Worm (Caenorhabditis elegans) whole organism, midembryonic: ENCODE measurements around the gene K08D9.2.

Source experiments
- T22C8.4 ChIP-seq: fragments of 200-800 bp; sonication (Bioruptor generic); IDR thresholded peaks from 2 replicates; pipeline ENCODE4 v1.3.6; 2022; ENCODE audit warnings: missing genetic modification characterization, missing compliant biosample characterization
- cog-1 ChIP-seq: sonication (generic microtip); optimal IDR thresholded peaks from 2 replicates; lab custom pipeline; 2016; ENCODE audit warnings: missing genetic modification characterization, missing compliant biosample characterization
- flt-1 ChIP-seq: fragments of 200-800 bp; sonication (Bioruptor generic); IDR thresholded peaks from 2 replicates; pipeline ENCODE4 v1.3.6; 2022; ENCODE audit warnings: missing genetic modification characterization, missing compliant biosample characterization
- klf-2 ChIP-seq: fragments of 200-800 bp; sonication (Bioruptor generic); conservative IDR thresholded peaks from 2 replicates; pipeline ENCODE4 v1.3.6; 2022; ENCODE audit warnings: missing genetic modification reagents, missing genetic modification characterization, missing compliant biosample characterization
- med-1 ChIP-seq: sonication (generic microtip); optimal IDR thresholded peaks from 2 replicates; lab custom pipeline; 2017; ENCODE audit warnings: missing genetic modification characterization, mild to moderate bottlenecking, missing compliant biosample characterization, antibody characterized with exemption, missing genetic modification reagents; ENCODE audit not compliant: insufficient read depth
- ref-1 ChIP-seq: fragments of 200-800 bp; sonication (Bioruptor generic); conservative IDR thresholded peaks from 2 replicates; pipeline ENCODE4 v1.3.6; 2022; ENCODE audit warnings: missing genetic modification reagents, missing genetic modification characterization, missing compliant biosample characterization
- tab-1 ChIP-seq: fragments of 200-800 bp; sonication (Bioruptor generic); IDR thresholded peaks from 2 replicates; pipeline ENCODE4 v1.3.6; 2022; ENCODE audit warnings: missing genetic modification characterization, missing compliant biosample characterization
- ztf-23 ChIP-seq: fragments of 200-800 bp; sonication (Bioruptor generic); IDR thresholded peaks from 2 replicates; pipeline ENCODE4 v1.3.6; 2022; ENCODE audit warnings: missing genetic modification reagents, missing genetic modification characterization, missing compliant biosample characterization
- ztf-29 ChIP-seq: fragments of 200-800 bp; sonication (Bioruptor generic); IDR thresholded peaks from 2 replicates; pipeline ENCODE4 v1.3.6; 2022; ENCODE audit warnings: missing genetic modification reagents, missing genetic modification characterization, missing compliant biosample characterization

Gene K08D9.2

DNA sequence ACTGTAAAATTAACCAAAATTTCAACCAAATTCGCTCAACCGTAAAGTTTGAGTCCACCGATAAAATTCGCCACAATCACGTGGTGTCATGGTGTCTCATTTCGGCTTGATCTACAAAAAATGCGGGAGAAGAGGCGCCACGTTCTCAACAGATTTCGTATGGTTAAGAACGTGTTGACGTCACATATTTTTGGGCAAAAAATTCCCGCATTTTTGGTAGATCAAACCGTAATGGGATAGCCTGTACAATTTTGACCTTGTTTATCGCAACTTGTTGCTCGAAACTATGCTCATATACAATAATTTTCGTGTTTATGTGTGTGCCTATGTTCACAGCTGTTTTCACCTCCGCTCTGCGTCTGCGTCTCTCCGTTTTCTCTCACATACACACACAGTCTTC, 18.5 kb upstream of the K08D9.2 start:
- TF ChIP-seq cog-1 (no peak), tab-1 (GFP tag; lab: Robert Waterston, UW) (no peak), ztf-23 (no peak), flt-1 (GFP tag; lab: Robert Waterston, UW) (no peak), T22C8.4 (no peak)

- TF ChIP-seq T22C8.4: no peak
- TF ChIP-seq klf-2 (GFP tag; lab: Robert Waterston, UW): no peak
- no peak for TF ChIP-seq med-1 (GFP tag; lab: Kevin White, UChicago)
- TF ChIP-seq tab-1 (GFP tag; lab: Robert Waterston, UW): no peak
- no peak for TF ChIP-seq ztf-23
- TF ChIP-seq ztf-29 (GFP tag; lab: Robert Waterston, UW): no peak
- TF ChIP-seq ref-1 (GFP tag; lab: Robert Waterston, UW): no peak
- TF ChIP-seq cog-1: no peak
- TF ChIP-seq flt-1 (GFP tag; lab: Robert Waterston, UW): no peak
These were observed 17.3 kb upstream of the K08D9.2 start, which contains the start of gene apx-1 for ce11 chrV:3210147-3210546. TSS of gene apx-1 (plus strand) at chrV:3210196.

DNA sequence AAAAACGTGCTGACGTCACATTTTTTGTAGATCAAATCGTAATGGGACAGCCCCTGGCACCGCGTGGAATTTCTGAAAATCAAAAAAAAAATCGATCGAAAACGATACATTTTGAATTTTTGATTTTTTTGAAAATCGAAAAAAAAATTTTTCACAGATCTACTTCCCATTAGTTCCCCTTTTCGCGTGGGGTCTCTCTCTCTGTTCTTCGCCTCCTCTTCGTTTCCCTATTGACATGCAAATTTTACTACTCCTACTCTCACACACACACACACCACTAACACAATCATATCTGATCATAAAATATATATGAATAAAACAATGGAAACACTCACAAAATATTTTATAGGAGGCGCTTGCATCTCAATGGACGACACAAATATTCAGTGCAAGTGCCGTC, 8.9 kb upstream of the K08D9.2 start:
- TF ChIP-seq ztf-29 (GFP tag; lab: Robert Waterston, UW) (no peak), T22C8.4 (no peak), klf-2 (GFP tag; lab: Robert Waterston, UW) (no peak), flt-1 (GFP tag; lab: Robert Waterston, UW) (no peak), tab-1 (GFP tag; lab: Robert Waterston, UW) (no peak), cog-1 (no peak), ref-1 (GFP tag; lab: Robert Waterston, UW) (no peak), med-1 (GFP tag; lab: Kevin White, UChicago) (no peak), ztf-23 (no peak)

DNA sequence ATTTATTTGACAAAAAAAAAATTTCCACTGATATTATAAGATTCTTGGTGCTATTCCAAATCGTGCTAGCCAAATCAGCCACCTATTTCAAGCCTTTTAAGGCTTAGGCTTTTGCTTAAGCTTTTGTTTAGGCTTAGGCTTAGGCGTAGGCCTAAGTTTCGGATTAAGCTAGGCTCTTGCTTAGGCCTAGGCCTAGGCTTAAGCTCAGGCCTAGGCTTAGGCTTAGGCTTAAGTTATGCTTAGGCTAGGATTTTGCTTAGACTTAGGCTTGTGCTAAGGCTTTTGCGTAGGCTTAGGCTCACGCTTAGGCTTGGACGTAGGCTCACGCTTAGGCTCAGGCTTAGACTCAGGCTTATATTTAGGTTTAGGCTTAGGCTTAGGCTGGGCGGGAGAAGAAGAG, 2.7 kb downstream of the K08D9.2 start:
- TF ChIP-seq flt-1 (GFP tag; lab: Robert Waterston, UW) (no peak), tab-1 (GFP tag; lab: Robert Waterston, UW) (no peak), cog-1 (no peak), klf-2 (GFP tag; lab: Robert Waterston, UW) (no peak), ztf-23 (no peak)

- TF ChIP-seq ztf-23: no peak
- no peak for TF ChIP-seq klf-2 (GFP tag; lab: Robert Waterston, UW)
- no peak for TF ChIP-seq med-1 (GFP tag; lab: Kevin White, UChicago)
- TF ChIP-seq tab-1 (GFP tag; lab: Robert Waterston, UW): no peak
- no peak for TF ChIP-seq T22C8.4
- no peak for TF ChIP-seq ref-1 (GFP tag; lab: Robert Waterston, UW)
- TF ChIP-seq ztf-29 (GFP tag; lab: Robert Waterston, UW): no peak
- TF ChIP-seq flt-1 (GFP tag; lab: Robert Waterston, UW): no peak
- no peak for TF ChIP-seq cog-1
These were observed 3.1 kb downstream of the K08D9.2 start, which contains the start of gene K08D9.10 for ce11 chrV:3230597-3230996. TSS of gene K08D9.10 (plus strand) at chrV:3230897.

ce11 chrV:3234887-3235286, 7.4 kb downstream of the K08D9.2 start, which contains the start of gene K08D9.6:
TSS of gene K08D9.6 (minus strand) at chrV:3234987.
- TF ChIP-seq med-1 (GFP tag; lab: Kevin White, UChicago): no peak
- no peak for TF ChIP-seq ztf-23
- TF ChIP-seq ref-1 (GFP tag; lab: Robert Waterston, UW): no peak
- TF ChIP-seq T22C8.4: no peak

DNA sequence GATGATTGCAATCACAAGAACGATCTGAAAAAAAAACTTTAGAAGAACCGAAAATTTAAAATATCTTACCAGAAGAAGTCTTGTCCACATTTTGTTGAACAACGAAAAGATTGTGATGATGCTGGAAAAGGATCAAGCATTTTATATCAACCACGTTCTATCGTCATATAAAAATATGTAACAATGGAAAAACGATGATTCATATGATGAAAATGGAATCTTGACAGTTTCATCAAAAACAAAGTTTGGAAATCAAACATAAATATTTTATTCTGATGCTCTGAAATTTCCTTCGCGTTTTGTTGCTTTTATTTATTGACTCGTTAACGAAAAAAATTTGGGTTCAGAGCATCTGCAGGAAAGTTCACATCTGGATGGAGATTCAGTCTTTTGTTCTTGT, 9.1 kb downstream of the K08D9.2 start, which contains the start of the genes K08D9.9 and str-16:
TSS of gene K08D9.9 (minus strand) at position 101 of the 400 bp plus-strand sequence.
TSS of gene str-16 (plus strand) at position 266 of the 400 bp plus-strand sequence.
- TF ChIP-seq T22C8.4 (no peak), flt-1 (GFP tag; lab: Robert Waterston, UW) (no peak), cog-1 (no peak), ztf-29 (GFP tag; lab: Robert Waterston, UW) (no peak), tab-1 (GFP tag; lab: Robert Waterston, UW) (no peak), klf-2 (GFP tag; lab: Robert Waterston, UW) (no peak), med-1 (GFP tag; lab: Kevin White, UChicago) (no peak), ztf-23 (no peak), ref-1 (GFP tag; lab: Robert Waterston, UW) (no peak)

ce11 chrV:3241175-3241574, 13.7 kb downstream of the K08D9.2 start, which contains the start of gene srj-11:
TSS of gene srj-11 (plus strand) at chrV:3241424.
- TF ChIP-seq cog-1 (no peak), flt-1 (GFP tag; lab: Robert Waterston, UW) (no peak), ztf-29 (GFP tag; lab: Robert Waterston, UW) (no peak), tab-1 (GFP tag; lab: Robert Waterston, UW) (no peak), med-1 (GFP tag; lab: Kevin White, UChicago) (no peak), T22C8.4 (no peak), ref-1 (GFP tag; lab: Robert Waterston, UW) (no peak)

DNA sequence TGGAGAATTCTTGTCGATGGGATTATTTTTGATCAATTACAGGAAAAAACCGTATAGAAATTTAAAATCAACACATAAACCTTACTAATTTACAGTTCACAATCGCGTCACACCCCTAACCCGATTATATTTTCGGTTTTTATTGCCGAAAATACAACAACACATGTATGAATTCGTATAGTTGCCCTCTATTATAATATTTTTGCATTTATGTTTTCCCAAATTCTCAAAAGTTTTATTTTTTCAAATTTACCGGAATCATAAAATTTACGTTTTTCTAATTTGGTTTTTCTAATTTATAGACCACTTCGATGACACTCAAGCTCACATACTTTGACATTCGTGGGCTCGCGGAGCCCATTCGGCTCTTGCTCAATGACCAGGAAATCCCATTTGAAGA, 15.5 kb downstream of the K08D9.2 start, which contains the start of gene gst-23:
TSS of gene gst-23 (plus strand) at position 301 of the 400 bp plus-strand sequence.
- no peak for TF ChIP-seq flt-1 (GFP tag; lab: Robert Waterston, UW)
- TF ChIP-seq cog-1: no peak
- no peak for TF ChIP-seq T22C8.4
- no peak for TF ChIP-seq ref-1 (GFP tag; lab: Robert Waterston, UW)
- TF ChIP-seq med-1 (GFP tag; lab: Kevin White, UChicago): no peak
- TF ChIP-seq ztf-29 (GFP tag; lab: Robert Waterston, UW): no peak
- TF ChIP-seq klf-2 (GFP tag; lab: Robert Waterston, UW): no peak

ce11 chrV:3244703-3245102, 17.2 kb downstream of the K08D9.2 start, which contains the start of gene srj-7:
TSS of gene srj-7 (plus strand) at chrV:3245003.
- TF ChIP-seq ztf-29 (GFP tag; lab: Robert Waterston, UW) (no peak), flt-1 (GFP tag; lab: Robert Waterston, UW) (no peak), med-1 (GFP tag; lab: Kevin White, UChicago) (no peak), ref-1 (GFP tag; lab: Robert Waterston, UW) (no peak), klf-2 (GFP tag; lab: Robert Waterston, UW) (no peak), ztf-23 (no peak), tab-1 (GFP tag; lab: Robert Waterston, UW) (no peak), T22C8.4 (no peak), cog-1 (no peak)
